Worm (Caenorhabditis elegans) whole organism, mixed stage, embryonic: ENCODE data around the gene nst-1.

ENCODE experiments used
- M03D4.4 ChIP-seq: sonication (generic microtip); optimal IDR thresholded peaks from 2 replicates; lab custom pipeline; 2017; ENCODE audit warnings: mild to moderate bottlenecking, missing genetic modification characterization, missing compliant biosample characterization
- bed-3 ChIP-seq: fragments of 200-800 bp; sonication (Bioruptor generic); optimal IDR thresholded peaks from 3 replicates; lab custom pipeline; 2018; ENCODE audit warnings: mild to moderate bottlenecking, missing genetic modification characterization, moderate library complexity, missing compliant biosample characterization
- ceh-39 ChIP-seq: fragments of 150-350 bp; optimal IDR thresholded peaks from 2 replicates; lab custom pipeline; 2014; ENCODE audit warnings: missing biosample characterization, missing genetic modification characterization
- ceh-43 ChIP-seq: fragments of 200-800 bp; sonication (Bioruptor generic); optimal IDR thresholded peaks from 2 replicates; lab custom pipeline; 2018; ENCODE audit warnings: mild to moderate bottlenecking, missing genetic modification characterization, moderate library complexity, missing compliant biosample characterization
- ceh-83 ChIP-seq: fragments of 200-800 bp; sonication (Bioruptor generic); optimal IDR thresholded peaks from 2 replicates; lab custom pipeline; 2018; ENCODE audit warnings: mild to moderate bottlenecking, missing genetic modification characterization, missing compliant biosample characterization
- ces-1 ChIP-seq: fragments of 150-350 bp; optimal IDR thresholded peaks from 2 replicates; lab custom pipeline; 2014; ENCODE audit warnings: missing biosample characterization, missing genetic modification reagents, missing genetic modification characterization
- elt-1 ChIP-seq: sonication (generic microtip); optimal IDR thresholded peaks from 2 replicates; lab custom pipeline; 2017; ENCODE audit warnings: missing genetic modification characterization, mild to moderate bottlenecking, missing compliant biosample characterization, antibody characterized with exemption, moderate library complexity, borderline replicate concordance; ENCODE audit not compliant: insufficient read depth
- elt-3 ChIP-seq: fragments of 150-350 bp; optimal IDR thresholded peaks from 2 replicates; lab custom pipeline; 2014; ENCODE audit warnings: missing biosample characterization, missing genetic modification characterization
- flh-1 ChIP-seq: fragments of 200-800 bp; sonication (Bioruptor generic); optimal IDR thresholded peaks from 2 replicates; lab custom pipeline; 2018; ENCODE audit warnings: mild to moderate bottlenecking, missing genetic modification characterization, moderate library complexity, missing compliant biosample characterization
- ham-2 ChIP-seq: fragments of 200-800 bp; sonication (Bioruptor generic); optimal IDR thresholded peaks from 2 replicates; lab custom pipeline; 2018; ENCODE audit warnings: mild to moderate bottlenecking, missing genetic modification characterization, missing compliant biosample characterization
- hlh-1 ChIP-seq: fragments of 150-350 bp; optimal IDR thresholded peaks from 2 replicates; lab custom pipeline; 2014; ENCODE audit warnings: missing biosample characterization, missing genetic modification reagents, missing genetic modification characterization
- lin-13 ChIP-seq: fragments of 150-350 bp; optimal IDR thresholded peaks from 2 replicates; lab custom pipeline; 2014; ENCODE audit warnings: missing biosample characterization, missing genetic modification characterization
- lin-32 ChIP-seq: fragments of 200-800 bp; sonication (Bioruptor generic); optimal IDR thresholded peaks from 2 replicates; lab custom pipeline; 2018; ENCODE audit warnings: mild to moderate bottlenecking, missing genetic modification characterization, missing compliant biosample characterization
- lsy-2 ChIP-seq: fragments of 150-350 bp; optimal IDR thresholded peaks from 2 replicates; lab custom pipeline; 2014; ENCODE audit warnings: missing biosample characterization, missing genetic modification characterization
- mab-5 ChIP-seq: fragments of 150-350 bp; optimal IDR thresholded peaks from 2 replicates; lab custom pipeline; 2014; ENCODE audit warnings: missing biosample characterization, missing genetic modification characterization
- mep-1 ChIP-seq: fragments of 150-350 bp; optimal IDR thresholded peaks from 2 replicates; lab custom pipeline; 2017; ENCODE audit warnings: missing biosample characterization, missing genetic modification reagents, missing genetic modification characterization, inconsistent platforms
- mls-2 ChIP-seq: sonication (generic microtip); optimal IDR thresholded peaks from 2 replicates; lab custom pipeline; 2016; ENCODE audit warnings: mild to moderate bottlenecking, missing genetic modification characterization, moderate library complexity, missing compliant biosample characterization
- nhr-12 ChIP-seq: fragments of 150-350 bp; optimal IDR thresholded peaks from 2 replicates; lab custom pipeline; 2014; ENCODE audit warnings: missing biosample characterization, missing genetic modification characterization
- nhr-2 ChIP-seq: fragments of 150-350 bp; optimal IDR thresholded peaks from 2 replicates; lab custom pipeline; 2014; ENCODE audit warnings: missing biosample characterization, missing genetic modification characterization
- nhr-237 ChIP-seq: fragments of 150-350 bp; optimal IDR thresholded peaks from 2 replicates; lab custom pipeline; 2014; ENCODE audit warnings: missing biosample characterization, missing genetic modification characterization
- nhr-28 ChIP-seq: fragments of 150-350 bp; optimal IDR thresholded peaks from 2 replicates; lab custom pipeline; 2014; ENCODE audit warnings: missing biosample characterization, missing genetic modification characterization
- nhr-76 ChIP-seq: sonication (generic microtip); optimal IDR thresholded peaks from 2 replicates; lab custom pipeline; 2017; ENCODE audit warnings: missing biosample characterization, missing genetic modification characterization
- pha-4 ChIP-seq: fragments of 150-350 bp; optimal IDR thresholded peaks from 2 replicates; lab custom pipeline; 2018; ENCODE audit warnings: missing biosample characterization, missing genetic modification reagents, missing genetic modification characterization
- sem-2 ChIP-seq: fragments of 200-800 bp; sonication (Bioruptor generic); optimal IDR thresholded peaks from 2 replicates; lab custom pipeline; 2018; ENCODE audit warnings: mild to moderate bottlenecking, missing genetic modification characterization, missing compliant biosample characterization
- snpc-4 ChIP-seq: fragments of 150-350 bp; optimal IDR thresholded peaks from 2 replicates; lab custom pipeline; 2014; ENCODE audit warnings: missing biosample characterization, missing genetic modification characterization
- sptf-1 ChIP-seq: sonication (generic microtip); optimal IDR thresholded peaks from 2 replicates; lab custom pipeline; 2017; ENCODE audit warnings: mild to moderate bottlenecking, missing genetic modification characterization, moderate library complexity, missing compliant biosample characterization
- tbx-8 ChIP-seq: fragments of 200-800 bp; sonication (Bioruptor generic); optimal IDR thresholded peaks from 2 replicates; lab custom pipeline; 2018; ENCODE audit warnings: mild to moderate bottlenecking, missing genetic modification characterization, moderate library complexity, missing compliant biosample characterization
- unc-120 ChIP-seq: sonication (generic microtip); optimal IDR thresholded peaks from 2 replicates; lab custom pipeline; 2017; ENCODE audit warnings: missing genetic modification characterization, missing compliant biosample characterization; ENCODE audit not compliant: poor library complexity, severe bottlenecking
- unc-39 ChIP-seq: fragments of 150-350 bp; optimal IDR thresholded peaks from 2 replicates; lab custom pipeline; 2014; ENCODE audit warnings: missing biosample characterization, missing genetic modification characterization
- unc-62 ChIP-seq: fragments of 150-350 bp; optimal IDR thresholded peaks from 2 replicates; lab custom pipeline; 2014; ENCODE audit warnings: missing biosample characterization, missing genetic modification reagents, missing genetic modification characterization
- zip-8 ChIP-seq: fragments of 150-350 bp; optimal IDR thresholded peaks from 2 replicates; lab custom pipeline; 2014; ENCODE audit warnings: missing biosample characterization, missing genetic modification characterization
- ztf-11 ChIP-seq: fragments of 150-350 bp; optimal IDR thresholded peaks from 2 replicates; lab custom pipeline; 2014; ENCODE audit warnings: missing biosample characterization, missing genetic modification characterization

Gene nst-1

DNA sequence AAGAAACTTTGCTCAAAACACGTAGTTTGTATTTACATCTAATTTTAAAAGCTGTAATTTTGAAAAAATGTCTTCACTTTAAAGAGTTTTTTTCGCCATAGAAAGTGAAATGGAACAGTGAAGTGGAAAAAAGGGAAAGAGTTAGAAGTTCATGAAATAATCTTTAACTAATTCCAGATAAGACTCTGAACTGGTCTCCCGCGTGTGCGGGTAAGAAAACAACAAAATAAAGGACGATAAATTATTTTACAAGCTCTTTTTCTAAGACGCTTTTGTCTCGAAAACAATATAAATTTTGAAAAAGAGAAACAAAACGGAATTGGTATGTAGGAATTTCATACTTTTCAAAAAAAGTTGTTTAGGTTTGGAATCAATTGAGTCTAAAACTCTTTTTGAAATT lies 33.7 kb upstream of the nst-1 start:
- TF ChIP-seq elt-3 (tag; lab: Kevin White, UChicago) (no peak), nhr-28 (tag; lab: Kevin White, UChicago) (no peak), sem-2 (GFP tag; lab: Kevin White, UChicago) (no peak), M03D4.4 (tag; lab: Kevin White, UChicago) (no peak), mls-2 (tag; lab: Kevin White, UChicago) (no peak), snpc-4 (tag; lab: Kevin White, UChicago) (no peak), bed-3 (no peak), ztf-11 (tag; lab: Kevin White, UChicago) (no peak), nhr-12 (no peak), ham-2 (no peak), sptf-1 (no peak), nhr-76 (no peak), ceh-39 (tag; lab: Kevin White, UChicago) (no peak), nhr-237 (tag; lab: Kevin White, UChicago) (no peak)
- TF ChIP-seq, all 35 proteins: peak for 0

DNA sequence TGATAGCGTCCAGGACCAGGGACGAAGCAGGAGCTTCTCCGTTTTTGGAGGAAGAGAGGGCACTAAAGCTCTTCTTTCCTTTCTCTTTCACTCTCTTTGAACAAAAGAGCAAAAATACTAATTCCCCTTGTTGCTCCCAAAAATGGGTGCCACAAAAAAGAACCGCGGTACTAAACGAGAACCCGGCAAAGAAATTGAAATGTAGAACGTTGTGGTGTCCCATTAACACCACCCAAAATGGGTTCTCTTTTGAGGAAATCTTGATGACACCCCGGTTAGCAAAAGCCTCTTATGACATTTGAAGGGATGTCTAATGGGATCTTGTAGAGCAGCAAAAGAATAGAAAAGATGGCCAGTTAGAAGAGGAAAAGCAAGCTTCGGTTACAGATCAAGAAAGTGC lies 31.8 kb upstream of the nst-1 start:
- no peak for TF ChIP-seq nhr-237 (tag; lab: Kevin White, UChicago)
- TF ChIP-seq nhr-28 (tag; lab: Kevin White, UChicago): no peak
- TF ChIP-seq sptf-1: no peak
- TF ChIP-seq mep-1 (tag; lab: Kevin White, UChicago): no peak
- no peak for TF ChIP-seq lin-13 (tag; lab: Kevin White, UChicago)
- TF ChIP-seq elt-3 (tag; lab: Kevin White, UChicago): no peak
- no peak for TF ChIP-seq bed-3
- no peak for TF ChIP-seq ces-1 (GFP tag; lab: Kevin White, UChicago)
- TF ChIP-seq flh-1 (GFP tag; lab: Kevin White, UChicago): no peak
- no peak for TF ChIP-seq sem-2 (GFP tag; lab: Kevin White, UChicago)
- TF ChIP-seq ztf-11 (tag; lab: Kevin White, UChicago): no peak
- TF ChIP-seq nhr-2: no peak
- no peak for TF ChIP-seq zip-8 (tag; lab: Kevin White, UChicago)
- no peak for TF ChIP-seq ceh-83
- TF ChIP-seq, all 35 proteins: peak for 0

DNA sequence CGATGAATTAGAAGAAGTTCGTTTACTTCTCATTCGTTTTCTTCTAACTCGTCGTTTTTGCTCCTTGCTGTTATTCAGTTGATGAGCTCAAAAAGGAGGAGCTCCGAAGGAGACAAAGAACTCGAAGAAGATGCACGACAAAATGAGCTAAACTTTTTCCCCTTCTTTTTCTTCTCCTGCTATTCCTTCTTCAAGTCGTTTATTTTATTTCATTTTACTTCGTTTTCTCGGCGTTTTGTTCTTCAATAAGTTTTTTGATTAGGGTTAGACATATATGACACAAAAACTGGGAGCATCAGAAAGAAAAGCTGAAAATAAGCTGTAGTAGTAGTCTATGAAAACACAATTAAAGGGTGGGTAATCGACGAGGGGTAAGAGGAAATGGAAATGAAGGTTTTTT lies 29.0 kb upstream of the nst-1 start:
- TF ChIP-seq ces-1 (GFP tag; lab: Kevin White, UChicago) (peak; percentile 64), nhr-76 (no peak)
- TF ChIP-seq, all 35 proteins: peak for 1

DNA sequence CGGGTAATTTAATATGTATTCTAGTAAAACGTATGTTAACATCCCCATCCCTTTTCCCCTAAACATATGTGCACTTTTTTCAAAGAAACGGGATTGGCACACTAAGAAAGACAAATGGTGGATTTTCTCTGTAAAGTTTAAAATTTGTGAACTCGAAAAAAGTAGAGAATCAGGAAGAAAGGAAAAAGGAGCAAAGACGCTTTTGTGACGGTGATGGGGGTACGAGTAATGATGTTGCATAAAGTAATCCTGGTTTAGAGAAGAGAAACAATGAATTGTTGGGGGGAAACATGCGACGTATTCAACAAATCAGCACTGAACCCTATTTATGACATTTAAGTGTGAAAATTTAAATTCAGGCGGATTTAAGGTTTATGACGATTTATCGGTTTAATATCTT lies 28.5 kb upstream of the nst-1 start:
- TF ChIP-seq nhr-76 (no peak), mep-1 (tag; lab: Kevin White, UChicago) (no peak), nhr-2 (no peak), flh-1 (GFP tag; lab: Kevin White, UChicago) (no peak), nhr-237 (tag; lab: Kevin White, UChicago) (no peak), sptf-1 (no peak), mab-5 (tag; lab: Kevin White, UChicago) (no peak), unc-120 (tag; lab: Kevin White, UChicago) (no peak), ceh-83 (no peak), nhr-28 (tag; lab: Kevin White, UChicago) (no peak), lsy-2 (tag; lab: Kevin White, UChicago) (no peak)
- TF ChIP-seq, all 35 proteins: peak for 0

DNA sequence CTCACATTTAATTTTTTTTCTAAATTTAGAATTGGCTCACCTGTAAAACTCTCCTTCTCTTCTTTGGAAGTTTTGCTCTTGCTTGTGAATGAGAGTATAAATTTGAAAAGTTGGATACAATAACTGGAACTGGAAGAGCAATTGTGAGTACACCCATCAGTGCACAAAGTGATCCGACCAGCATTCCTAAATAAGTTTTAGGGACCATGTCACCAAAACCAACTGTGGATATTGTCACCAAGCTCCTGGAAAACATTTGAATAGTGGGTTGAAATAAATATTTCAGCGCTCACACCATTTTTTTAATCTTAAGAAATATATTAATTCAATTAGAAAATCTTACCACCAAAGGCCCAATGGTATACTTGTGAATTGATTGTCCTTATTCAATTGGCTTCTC lies 25.3 kb upstream of the nst-1 start:
- no peak for TF ChIP-seq flh-1 (GFP tag; lab: Kevin White, UChicago)
- TF ChIP-seq snpc-4 (tag; lab: Kevin White, UChicago): no peak
- no peak for TF ChIP-seq unc-62
- no peak for TF ChIP-seq tbx-8 (GFP tag; lab: Kevin White, UChicago)

DNA sequence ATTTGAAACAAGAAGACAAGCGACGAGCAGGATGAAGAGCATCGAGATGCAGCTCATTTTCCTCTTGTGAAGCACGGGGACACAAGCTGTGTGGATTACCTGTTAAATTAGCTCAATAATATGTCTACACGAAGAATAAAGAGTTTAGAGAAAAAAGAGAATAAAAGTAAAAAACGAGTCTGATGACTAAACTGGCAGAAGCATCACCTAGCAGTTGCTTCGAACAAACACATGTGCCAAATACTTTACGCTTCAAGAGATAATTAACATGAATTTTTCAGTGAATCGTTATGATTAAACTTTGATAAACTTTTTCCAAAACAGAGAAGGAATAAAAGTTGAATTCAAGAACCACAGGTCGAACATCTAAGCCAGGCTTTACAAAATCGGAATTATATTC lies 12.3 kb upstream of the nst-1 start, which contains the start of gene nlp-55:
nlp-55 (minus strand) TSS at position 101 of the 400 bp plus-strand sequence.
- no peak for TF ChIP-seq pha-4
- no peak for TF ChIP-seq elt-3 (tag; lab: Kevin White, UChicago)
- no peak for TF ChIP-seq hlh-1 (tag; lab: Kevin White, UChicago)

DNA sequence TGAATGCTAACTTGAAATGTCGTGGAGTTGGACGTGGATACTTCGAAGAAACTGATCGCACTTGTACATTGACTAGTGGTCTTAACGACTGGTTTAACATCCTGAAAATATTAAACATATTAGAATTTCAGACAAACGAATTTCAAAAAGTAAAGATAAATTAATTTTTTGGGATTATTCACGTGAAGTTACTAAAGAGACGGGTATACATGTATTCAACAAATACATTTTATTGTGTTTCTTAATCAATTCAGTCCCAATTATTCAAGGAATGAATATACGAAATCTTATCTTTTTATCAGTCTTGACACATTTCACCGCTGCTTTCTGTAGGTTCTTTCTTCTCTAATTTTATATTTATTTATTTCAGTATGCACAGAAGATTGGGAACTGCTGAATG lies 4.6 kb downstream of the nst-1 start, which contains the start of the genes mrpl-10 and clec-142:
mrpl-10 (minus strand) TSS at position 101 of the 400 bp plus-strand sequence.
clec-142 (plus strand) TSS at position 264 of the 400 bp plus-strand sequence.
- no peak for TF ChIP-seq lsy-2 (tag; lab: Kevin White, UChicago)
- TF ChIP-seq unc-62: no peak
- TF ChIP-seq elt-3 (tag; lab: Kevin White, UChicago): no peak
- TF ChIP-seq bed-3: no peak
- TF ChIP-seq mls-2 (tag; lab: Kevin White, UChicago): no peak
- no peak for TF ChIP-seq nhr-76
- TF ChIP-seq pha-4: no peak
- TF ChIP-seq mep-1 (tag; lab: Kevin White, UChicago): no peak
- no peak for TF ChIP-seq unc-39 (tag; lab: Kevin White, UChicago)
- TF ChIP-seq lin-32: no peak
- no peak for TF ChIP-seq ceh-43 (GFP tag; lab: Kevin White, UChicago)
- no peak for TF ChIP-seq elt-1 (tag; lab: Kevin White, UChicago)
- TF ChIP-seq M03D4.4 (tag; lab: Kevin White, UChicago): no peak
- TF ChIP-seq sem-2 (GFP tag; lab: Kevin White, UChicago): no peak
- TF ChIP-seq lin-13 (tag; lab: Kevin White, UChicago): no peak
